Worm (Caenorhabditis elegans): ENCODE data around the gene Y26G10.6.

The Y26G10.6 gene

DNA sequence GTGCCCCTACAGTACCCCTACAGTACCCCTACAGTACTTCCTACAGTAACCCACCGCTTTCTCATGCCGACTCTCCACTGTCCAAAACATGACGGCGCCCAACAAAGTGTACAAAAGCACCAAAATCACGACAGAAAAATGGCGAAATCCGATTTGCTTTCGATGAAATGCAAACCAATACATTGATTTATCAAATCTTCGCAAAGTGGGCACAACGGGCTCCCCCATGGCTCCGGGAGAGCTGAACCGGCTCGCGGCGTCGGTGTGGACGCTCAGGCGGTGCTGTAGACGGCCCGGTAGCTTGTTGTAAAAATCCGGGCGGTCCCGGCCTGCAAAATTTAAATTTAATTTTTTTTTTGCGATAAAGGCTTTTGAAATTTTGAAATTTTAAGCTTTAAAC lies 12.6 kb downstream of the Y26G10.6 start:
- TF ChIP-seq zfh-2 (GFP tag; conservative IDR thresholded peaks at IDR 0.05) (peak; percentile 68), let-526 (GFP tag; IDR thresholded peaks at IDR 0.05) (no peak), C17E4.6 (GFP tag; IDR thresholded peaks at IDR 0.05) (no peak), nhr-120 (GFP tag; IDR thresholded peaks at IDR 0.05) (0 out of 2 replicates have a peak, but pooled peaks have one; percentile 44)

DNA sequence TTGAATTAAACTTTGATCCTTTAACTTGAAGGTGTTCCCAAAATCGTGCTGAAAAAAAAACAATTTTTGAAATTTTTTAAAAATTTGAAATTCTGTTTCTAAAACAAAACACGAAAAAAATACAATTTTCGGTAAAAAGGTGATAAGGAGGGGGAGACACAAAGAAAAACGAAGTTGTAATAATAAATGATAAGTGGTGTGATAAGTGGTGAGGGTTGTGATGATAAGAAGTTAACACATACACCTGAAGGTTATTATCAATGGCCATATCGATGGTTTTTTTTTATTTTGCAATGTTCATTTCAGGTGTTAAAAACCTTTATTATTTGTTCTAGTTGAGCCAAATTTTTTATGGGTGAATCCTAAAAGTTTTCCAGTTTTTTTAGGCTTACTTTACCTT lies 14.6 kb downstream of the Y26G10.6 start, which contains the start of gene twk-33:
twk-33 (minus strand) TSS at position 48 of the 400 bp plus-strand sequence.
- TF ChIP-seq mxl-1 (tag; optimal IDR thresholded peaks at IDR 0.05) (no peak), nhr-80 (tag; optimal IDR thresholded peaks at IDR 0.05) (peak; percentile 76), tlf-1 (GFP tag; optimal IDR thresholded peaks at IDR 0.05) (no peak)

DNA sequence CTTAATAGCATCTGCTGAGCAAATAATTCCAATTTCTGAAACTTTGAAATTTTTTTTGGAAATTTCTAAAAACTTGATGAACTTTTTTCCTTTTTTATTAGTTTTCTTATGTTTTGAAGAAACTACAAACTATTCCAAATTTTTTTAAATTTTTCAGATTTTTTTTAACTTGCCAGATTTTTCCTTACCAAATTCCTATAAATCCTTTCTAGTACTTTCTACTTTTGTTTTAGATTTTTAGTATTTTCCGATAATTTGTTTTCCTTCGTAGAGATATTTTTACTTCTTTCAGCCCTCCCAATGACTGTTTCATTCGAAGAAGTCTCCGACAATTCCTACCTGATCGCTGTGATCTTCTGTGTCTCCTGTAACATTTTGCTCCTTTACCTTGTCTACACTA lies 18.9 kb downstream of the Y26G10.6 start, which contains the start of gene str-77:
str-77 (plus strand) TSS at position 301 of the 400 bp plus-strand sequence.
- TF ChIP-seq nhr-120 (GFP tag; IDR thresholded peaks at IDR 0.05) (no peak), ZK185.1 (tag; optimal IDR thresholded peaks at IDR 0.05; ENCODE audit: poor library complexity, severe bottlenecking) (no peak), ccch-3 (GFP tag; optimal IDR thresholded peaks at IDR 0.05) (no peak), ceh-40 (GFP tag; IDR thresholded peaks at IDR 0.05) (no peak), rec-8 (tag; optimal IDR thresholded peaks at IDR 0.05) (no peak), sea-2 (GFP tag; IDR thresholded peaks at IDR 0.05) (no peak), ztf-28 (GFP tag; IDR thresholded peaks at IDR 0.05) (no peak), nhr-80 (tag; optimal IDR thresholded peaks at IDR 0.05) (no peak), mel-28 (tag; optimal IDR thresholded peaks at IDR 0.05; ENCODE audit: borderline replicate concordance) (no peak), madf-3 (GFP tag; IDR thresholded peaks at IDR 0.05) (no peak), C17E4.6 (GFP tag; IDR thresholded peaks at IDR 0.05) (no peak), zim-3 (tag; optimal IDR thresholded peaks at IDR 0.05) (no peak), attf-3 (GFP tag; conservative IDR thresholded peaks at IDR 0.05) (no peak), fkh-3 (tag; optimal IDR thresholded peaks at IDR 0.05) (no peak), rpc-1 (optimal IDR thresholded peaks at IDR 0.05) (no peak), rpc-1 (tag; optimal IDR thresholded peaks at IDR 0.05) (no peak)

DNA sequence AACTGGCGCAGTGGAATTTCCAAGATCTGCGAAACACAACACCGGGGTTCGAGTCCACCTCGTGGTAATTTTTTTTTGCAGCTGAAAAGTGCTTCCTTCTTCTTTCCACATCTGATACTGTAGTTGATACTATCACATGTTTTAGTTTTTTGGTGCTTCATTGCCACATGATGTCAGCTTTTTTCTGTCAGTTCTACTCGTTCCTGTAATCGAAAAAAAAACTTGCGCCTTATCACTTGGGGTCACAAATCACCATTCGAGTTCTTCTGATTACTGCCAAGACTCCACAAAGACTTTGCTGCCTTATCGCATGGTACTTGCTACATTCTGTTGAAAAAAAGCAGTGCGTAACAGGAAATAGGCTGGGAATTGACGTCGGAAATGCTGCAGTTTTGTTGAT lies 21.9 kb downstream of the Y26G10.6 start:
- TF ChIP-seq let-607 (tag; optimal IDR thresholded peaks at IDR 0.05) (peak in 1 of 2 experiments; percentile 31), nhr-120 (GFP tag; IDR thresholded peaks at IDR 0.05) (no peak), lsl-1 (GFP tag; optimal IDR thresholded peaks at IDR 0.05) (no peak), F22D6.2 (tag; optimal IDR thresholded peaks at IDR 0.05) (no peak), egl-18 (GFP tag; IDR thresholded peaks at IDR 0.05) (no peak), tbx-9 (tag; optimal IDR thresholded peaks at IDR 0.05; ENCODE audit: borderline replicate concordance) (no peak), cebp-1 (GFP tag; IDR thresholded peaks at IDR 0.05) (peak; percentile 22; the same call in 1 of the 2 replicates), cebp-1 (tag; optimal IDR thresholded peaks at IDR 0.05) (peak; percentile 70), ceh-27 (GFP tag; optimal IDR thresholded peaks at IDR 0.05) (no peak), ama-1 (optimal IDR thresholded peaks at IDR 0.05) (no peak), ama-1 (GFP tag; optimal IDR thresholded peaks at IDR 0.05) (no peak), die-1 (tag; optimal IDR thresholded peaks at IDR 0.05) (no peak), repo-1 (tag; optimal IDR thresholded peaks at IDR 0.05) (no peak), attf-6 (GFP tag; IDR thresholded peaks at IDR 0.05) (no peak), Y79H2A.3 (GFP tag; conservative IDR thresholded peaks at IDR 0.05) (no peak), unc-130 (GFP tag; optimal IDR thresholded peaks at IDR 0.05) (no peak), hlh-12 (tag; optimal IDR thresholded peaks at IDR 0.05) (no peak), athp-1 (tag; optimal IDR thresholded peaks at IDR 0.05) (no peak), Y53F4B.3 (GFP tag; IDR thresholded peaks at IDR 0.05) (no peak), ztf-6 (GFP tag; IDR thresholded peaks at IDR 0.05) (no peak), hmg-1.2 (GFP tag; IDR thresholded peaks at IDR 0.05) (no peak), nhr-80 (tag; optimal IDR thresholded peaks at IDR 0.05) (peak; percentile 99), pha-4 (tag; optimal IDR thresholded peaks at IDR 0.05) (peak; percentile 30), F49E8.2 (tag; optimal IDR thresholded peaks at IDR 0.05; ENCODE audit: insufficient read depth) (no peak), mes-4 (tag; optimal IDR thresholded peaks at IDR 0.05) (no peak), him-1 (tag; optimal IDR thresholded peaks at IDR 0.05) (no peak), efl-1 (GFP tag; optimal IDR thresholded peaks at IDR 0.05) (no peak), ets-4 (GFP tag; optimal IDR thresholded peaks at IDR 0.05) (peak; percentile 49)
